Worm (Caenorhabditis elegans) whole organism, L3 larva: Measurements from ENCODE around the gene srz-10.

Experiments used
- R02D3.7 ChIP-seq: fragments of 150-350 bp; optimal IDR thresholded peaks from 2 replicates; lab custom pipeline; 2014; ENCODE audit warnings: missing biosample characterization, missing genetic modification characterization
- ZK546.5 ChIP-seq: sonication (generic microtip); optimal IDR thresholded peaks from 2 replicates; lab custom pipeline; 2017; ENCODE audit warnings: missing biosample characterization, missing genetic modification characterization
- aly-2 ChIP-seq: fragments of 150-350 bp; optimal IDR thresholded peaks from 2 replicates; lab custom pipeline; 2014; ENCODE audit warnings: missing biosample characterization, missing genetic modification characterization
- ama-1 ChIP-seq: fragments of 150-350 bp; optimal IDR thresholded peaks from 2 replicates; lab custom pipeline; 2018
- ceh-82 ChIP-seq: fragments of 150-350 bp; optimal IDR thresholded peaks from 2 replicates; lab custom pipeline; 2014; ENCODE audit warnings: missing biosample characterization, missing genetic modification characterization
- egl-27 ChIP-seq: sonication (generic microtip); optimal IDR thresholded peaks from 4 replicates; lab custom pipeline; 2017; ENCODE audit warnings: missing biosample characterization, missing genetic modification reagents, missing genetic modification characterization
- lsy-12 ChIP-seq: sonication (generic microtip); optimal IDR thresholded peaks from 2 replicates; lab custom pipeline; 2016; ENCODE audit warnings: mild to moderate bottlenecking, missing genetic modification characterization, missing compliant biosample characterization
- nfya-1 ChIP-seq: sonication (generic microtip); optimal IDR thresholded peaks from 2 replicates; lab custom pipeline; 2017; ENCODE audit warnings: missing genetic modification characterization, mild to moderate bottlenecking, missing compliant biosample characterization, antibody characterized with exemption, moderate library complexity; ENCODE audit not compliant: insufficient read depth
- nhr-76 ChIP-seq: fragments of 150-350 bp; sonication (generic microtip); optimal IDR thresholded peaks from 5 replicates; lab custom pipeline; 2014; ENCODE audit warnings: missing biosample characterization, missing genetic modification characterization
- pha-4 ChIP-seq: fragments of 150-350 bp; optimal IDR thresholded peaks from 2 replicates; lab custom pipeline; 2014; ENCODE audit warnings: missing biosample characterization, missing genetic modification reagents, missing genetic modification characterization
- pqm-1 ChIP-seq: fragments of 150-350 bp; optimal IDR thresholded peaks from 2 replicates; lab custom pipeline; 2017; ENCODE audit warnings: missing biosample characterization, missing genetic modification characterization, inconsistent platforms
- snpc-4 ChIP-seq: fragments of 150-350 bp; optimal IDR thresholded peaks from 2 replicates; lab custom pipeline; 2014; ENCODE audit warnings: missing biosample characterization, missing genetic modification characterization
- unc-62 ChIP-seq: fragments of 150-350 bp; sonication (generic microtip); optimal IDR thresholded peaks from 4 replicates; lab custom pipeline; 2014; ENCODE audit warnings: missing biosample characterization, missing genetic modification reagents, missing genetic modification characterization
- ztf-4 ChIP-seq: fragments of 150-350 bp; optimal IDR thresholded peaks from 2 replicates; lab custom pipeline; 2014; ENCODE audit warnings: missing biosample characterization, missing genetic modification characterization

DNA sequence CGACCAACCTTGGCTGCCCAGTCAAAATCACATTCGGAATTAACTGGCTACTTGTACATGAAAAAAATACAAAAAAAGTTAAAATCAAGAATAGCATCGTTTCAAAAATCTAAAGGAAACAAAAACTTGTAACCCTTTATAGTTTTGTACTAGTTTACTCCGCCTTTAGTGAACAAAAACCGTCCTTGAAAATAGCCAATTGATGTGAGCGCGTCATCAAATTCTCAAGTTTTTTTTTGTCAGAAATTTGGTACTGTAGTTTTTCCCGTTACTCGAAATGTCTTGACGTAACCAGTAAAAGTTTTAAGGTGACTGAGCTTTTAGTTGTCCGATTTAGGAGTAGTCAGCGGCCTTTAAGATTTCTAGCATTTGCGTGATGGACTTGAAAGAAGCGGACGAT lies 38.4 kb upstream of the srz-10 start, which contains the start of gene C29F3.3:
- TF ChIP-seq lsy-12 (tag; lab: Kevin White, UChicago): no peak
- TF ChIP-seq snpc-4 (tag; lab: Kevin White, UChicago): no peak
- TF ChIP-seq egl-27: no peak
- no peak for TF ChIP-seq R02D3.7 (tag; lab: Kevin White, UChicago)
- no peak for TF ChIP-seq unc-62 (GFP tag; lab: Kevin White, UChicago)
- TF ChIP-seq nfya-1 (tag; lab: Kevin White, UChicago): no peak
- no peak for TF ChIP-seq nhr-76
- no peak for TF ChIP-seq pqm-1 (tag; lab: Kevin White, UChicago)
- no peak for TF ChIP-seq pha-4 (tag; lab: Kevin White, UChicago)
- TF ChIP-seq ztf-4 (tag; lab: Kevin White, UChicago): no peak
- TF ChIP-seq aly-2: no peak
- no peak for TF ChIP-seq ceh-82 (tag; lab: Kevin White, UChicago)
- TF ChIP-seq ama-1 (lab: Kevin White, UChicago): no peak
- no peak for TF ChIP-seq ZK546.5 (tag; lab: Kevin White, UChicago)
